Worm (Caenorhabditis elegans) whole organism, midembryonic: ENCODE data around the gene eea-1.

ENCODE experiments used
- T22C8.4 ChIP-seq: fragments of 200-800 bp; sonication (Bioruptor generic); IDR thresholded peaks from 2 replicates; pipeline ENCODE4 v1.3.6; 2022; ENCODE audit warnings: missing genetic modification characterization, missing compliant biosample characterization
- cog-1 ChIP-seq: sonication (generic microtip); optimal IDR thresholded peaks from 2 replicates; lab custom pipeline; 2016; ENCODE audit warnings: missing genetic modification characterization, missing compliant biosample characterization
- flt-1 ChIP-seq: fragments of 200-800 bp; sonication (Bioruptor generic); IDR thresholded peaks from 2 replicates; pipeline ENCODE4 v1.3.6; 2022; ENCODE audit warnings: missing genetic modification characterization, missing compliant biosample characterization
- klf-2 ChIP-seq: fragments of 200-800 bp; sonication (Bioruptor generic); conservative IDR thresholded peaks from 2 replicates; pipeline ENCODE4 v1.3.6; 2022; ENCODE audit warnings: missing genetic modification reagents, missing genetic modification characterization, missing compliant biosample characterization
- med-1 ChIP-seq: sonication (generic microtip); optimal IDR thresholded peaks from 2 replicates; lab custom pipeline; 2017; ENCODE audit warnings: missing genetic modification characterization, mild to moderate bottlenecking, missing compliant biosample characterization, antibody characterized with exemption, missing genetic modification reagents; ENCODE audit not compliant: insufficient read depth
- ref-1 ChIP-seq: fragments of 200-800 bp; sonication (Bioruptor generic); conservative IDR thresholded peaks from 2 replicates; pipeline ENCODE4 v1.3.6; 2022; ENCODE audit warnings: missing genetic modification reagents, missing genetic modification characterization, missing compliant biosample characterization
- tab-1 ChIP-seq: fragments of 200-800 bp; sonication (Bioruptor generic); IDR thresholded peaks from 2 replicates; pipeline ENCODE4 v1.3.6; 2022; ENCODE audit warnings: missing genetic modification characterization, missing compliant biosample characterization
- ztf-23 ChIP-seq: fragments of 200-800 bp; sonication (Bioruptor generic); IDR thresholded peaks from 2 replicates; pipeline ENCODE4 v1.3.6; 2022; ENCODE audit warnings: missing genetic modification reagents, missing genetic modification characterization, missing compliant biosample characterization
- ztf-29 ChIP-seq: fragments of 200-800 bp; sonication (Bioruptor generic); IDR thresholded peaks from 2 replicates; pipeline ENCODE4 v1.3.6; 2022; ENCODE audit warnings: missing genetic modification reagents, missing genetic modification characterization, missing compliant biosample characterization

eea-1 gene

ce11 chrV:13506321-13506720 lies 9.1 kb upstream of the eea-1 start, which contains the start of gene R11G10.4:
R11G10.4 (plus strand) TSS chrV:13506621.
- TF ChIP-seq tab-1: no peak
- TF ChIP-seq T22C8.4 (GFP tag; lab: Robert Waterston, UW): no peak
- TF ChIP-seq ref-1 (GFP tag; lab: Robert Waterston, UW): no peak
- TF ChIP-seq ztf-23 (GFP tag; lab: Robert Waterston, UW): no peak
- no peak for TF ChIP-seq flt-1 (GFP tag; lab: Robert Waterston, UW)
- TF ChIP-seq cog-1: no peak
- TF ChIP-seq ztf-29: no peak
- TF ChIP-seq med-1: no peak
- TF ChIP-seq klf-2 (GFP tag; lab: Robert Waterston, UW): no peak

ce11 chrV:13499227-13499626 lies 2.1 kb upstream of the eea-1 start:
- TF ChIP-seq flt-1 (GFP tag; lab: Robert Waterston, UW) (no peak), cog-1 (no peak), klf-2 (GFP tag; lab: Robert Waterston, UW) (no peak), ref-1 (GFP tag; lab: Robert Waterston, UW) (no peak), ztf-29 (no peak), ztf-23 (GFP tag; lab: Robert Waterston, UW) (no peak), T22C8.4 (GFP tag; lab: Robert Waterston, UW) (no peak), med-1 (no peak), tab-1 (no peak)

DNA sequence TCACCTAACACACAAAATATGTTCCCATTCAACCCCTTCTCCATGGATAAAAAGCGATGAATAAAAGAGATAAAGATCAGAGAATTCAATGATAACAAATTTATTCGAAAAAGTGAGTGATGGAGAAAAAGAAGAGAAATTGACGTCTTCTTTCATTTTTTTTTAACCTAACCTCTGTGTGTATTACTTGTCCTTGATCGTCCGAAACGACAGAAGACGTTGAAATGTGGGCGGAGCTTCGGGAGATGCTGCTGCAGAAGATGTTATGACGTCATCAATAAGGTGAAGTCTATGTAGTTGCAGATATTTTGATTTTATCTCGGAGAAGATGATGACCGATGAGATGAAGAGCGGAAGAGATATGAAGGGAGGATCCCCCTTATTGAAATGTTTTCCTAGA lies 7.3 kb downstream of the eea-1 start, which contains the start of gene T10G3.3:
Gene T10G3.3, minus strand, starts transcription at position 370 of the 400 bp plus-strand sequence.
- TF ChIP-seq cog-1 (no peak), klf-2 (GFP tag; lab: Robert Waterston, UW) (no peak), ztf-23 (GFP tag; lab: Robert Waterston, UW) (no peak), ref-1 (GFP tag; lab: Robert Waterston, UW) (no peak), ztf-29 (no peak), T22C8.4 (GFP tag; lab: Robert Waterston, UW) (no peak), flt-1 (GFP tag; lab: Robert Waterston, UW) (no peak), med-1 (no peak), tab-1 (no peak)

DNA sequence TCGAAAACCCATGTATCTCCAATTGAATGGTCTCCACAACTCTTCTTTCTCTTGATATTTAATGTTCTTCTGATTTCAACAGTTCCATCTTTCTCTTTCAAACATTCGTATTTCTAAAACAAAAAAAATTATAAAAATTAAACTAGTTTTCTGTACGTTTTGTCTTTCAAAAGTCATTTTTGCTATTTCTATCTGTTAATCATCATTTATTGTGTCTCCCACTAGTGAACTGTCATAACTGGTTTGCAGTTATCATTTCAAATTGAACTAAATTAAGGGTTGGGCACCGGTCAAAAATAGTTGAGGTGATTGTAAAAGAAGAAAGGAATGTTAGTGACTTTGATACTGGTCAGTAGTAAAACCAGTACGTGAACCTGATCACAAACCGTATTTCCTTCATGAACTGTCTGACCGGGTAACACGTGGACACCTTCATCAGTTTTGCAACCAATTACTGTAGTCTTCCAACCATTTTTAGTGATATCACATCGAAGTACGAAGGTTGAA lies 8.8 kb downstream of the eea-1 start:
- no peak for TF ChIP-seq med-1

DNA sequence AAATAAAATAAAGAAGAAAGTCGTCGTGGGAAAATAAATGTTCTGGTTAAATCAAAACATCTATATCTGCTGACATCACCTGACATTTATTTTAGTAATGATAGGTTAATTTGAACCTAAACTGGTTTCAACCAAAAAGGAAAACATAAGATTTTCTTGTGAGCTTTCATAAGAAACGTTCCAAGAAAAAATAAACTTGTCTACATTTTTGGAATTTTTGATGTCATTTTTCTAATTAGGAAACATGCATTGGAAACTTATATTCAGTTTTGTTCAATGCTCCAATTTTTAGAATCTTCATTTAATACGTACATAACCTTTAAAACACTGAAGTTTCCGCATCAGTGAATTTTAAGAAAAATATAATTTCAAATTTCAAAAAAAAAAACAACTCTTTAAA lies 11.4 kb downstream of the eea-1 start:
- TF ChIP-seq flt-1 (GFP tag; lab: Robert Waterston, UW): no peak
- no peak for TF ChIP-seq klf-2 (GFP tag; lab: Robert Waterston, UW)
- TF ChIP-seq T22C8.4 (GFP tag; lab: Robert Waterston, UW): no peak
- no peak for TF ChIP-seq ztf-23 (GFP tag; lab: Robert Waterston, UW)
- no peak for TF ChIP-seq med-1
- no peak for TF ChIP-seq cog-1
- no peak for TF ChIP-seq ref-1 (GFP tag; lab: Robert Waterston, UW)
- no peak for TF ChIP-seq ztf-29
- no peak for TF ChIP-seq tab-1

ce11 chrV:13484339-13484738 lies 12.8 kb downstream of the eea-1 start, which contains the start of gene T10G3.4:
T10G3.4 (minus strand) TSS chrV:13484439.
- TF ChIP-seq ref-1 (GFP tag; lab: Robert Waterston, UW): no peak
- TF ChIP-seq T22C8.4 (GFP tag; lab: Robert Waterston, UW): no peak
- TF ChIP-seq med-1: no peak
- no peak for TF ChIP-seq tab-1
- TF ChIP-seq flt-1 (GFP tag; lab: Robert Waterston, UW): no peak
- TF ChIP-seq cog-1: no peak
- TF ChIP-seq klf-2 (GFP tag; lab: Robert Waterston, UW): no peak
- no peak for TF ChIP-seq ztf-29
- TF ChIP-seq ztf-23 (GFP tag; lab: Robert Waterston, UW): no peak

DNA sequence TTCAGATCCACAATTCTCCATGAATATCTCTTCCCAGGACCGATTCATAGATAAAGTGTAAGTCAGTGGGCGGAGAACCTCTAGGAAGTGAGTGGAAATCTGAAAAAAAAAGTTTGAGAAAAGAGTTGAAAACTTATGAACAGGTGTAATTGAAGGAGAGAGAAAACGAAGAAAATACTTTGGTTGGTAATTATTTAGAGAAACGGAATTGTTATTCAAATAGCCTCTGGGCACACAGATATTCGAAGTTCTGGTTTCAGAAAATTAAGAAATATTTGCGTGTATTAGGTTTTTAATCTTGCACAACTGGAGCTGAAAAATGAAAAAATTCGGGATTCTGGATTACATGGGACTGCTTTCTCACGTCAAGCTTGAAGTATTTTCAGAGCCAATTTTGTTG lies 17.4 kb downstream of the eea-1 start, which contains the start of gene T10G3.2:
Gene T10G3.2, minus strand, starts transcription at position 101 of the 400 bp plus-strand sequence.
- TF ChIP-seq med-1 (no peak), tab-1 (no peak), T22C8.4 (GFP tag; lab: Robert Waterston, UW) (no peak), flt-1 (GFP tag; lab: Robert Waterston, UW) (no peak), klf-2 (GFP tag; lab: Robert Waterston, UW) (no peak), ztf-23 (GFP tag; lab: Robert Waterston, UW) (no peak), cog-1 (no peak), ztf-29 (no peak), ref-1 (GFP tag; lab: Robert Waterston, UW) (no peak)

ce11 chrV:13476350-13476749 lies 20.8 kb downstream of the eea-1 start, which contains the start of gene T10G3.8:
T10G3.8 (minus strand) TSS chrV:13476450.
- TF ChIP-seq tab-1: no peak
- TF ChIP-seq T22C8.4 (GFP tag; lab: Robert Waterston, UW): no peak
- TF ChIP-seq flt-1 (GFP tag; lab: Robert Waterston, UW): no peak

DNA sequence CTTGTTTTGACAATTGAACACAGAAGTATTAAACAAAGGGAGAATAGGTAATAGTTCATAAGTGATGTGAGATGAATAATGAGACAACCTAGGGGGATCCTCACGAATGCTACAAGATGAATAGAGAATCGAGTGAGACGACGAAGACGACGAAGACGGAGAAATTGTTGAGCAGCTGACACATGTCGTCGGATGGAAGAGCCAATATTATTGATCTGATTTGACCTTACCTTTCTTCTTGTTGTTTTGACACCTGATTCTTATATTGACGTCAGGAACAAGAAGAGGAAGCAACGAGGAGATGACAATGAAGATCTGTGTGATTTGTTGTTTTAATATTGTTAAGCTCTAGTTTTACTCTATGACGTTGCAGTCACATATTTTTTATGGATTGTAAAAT lies 23.7 kb downstream of the eea-1 start, which contains the start of gene T10G3.1:
Gene T10G3.1, minus strand, starts transcription at position 213 of the 400 bp plus-strand sequence.
- TF ChIP-seq med-1: no peak
- no peak for TF ChIP-seq ztf-29
- TF ChIP-seq ztf-23 (GFP tag; lab: Robert Waterston, UW): no peak
- no peak for TF ChIP-seq flt-1 (GFP tag; lab: Robert Waterston, UW)
- no peak for TF ChIP-seq klf-2 (GFP tag; lab: Robert Waterston, UW)
- no peak for TF ChIP-seq tab-1
- TF ChIP-seq ref-1 (GFP tag; lab: Robert Waterston, UW): no peak

- no peak for TF ChIP-seq T22C8.4 (GFP tag; lab: Robert Waterston, UW)
- no peak for TF ChIP-seq tab-1
- TF ChIP-seq flt-1 (GFP tag; lab: Robert Waterston, UW): no peak
- TF ChIP-seq cog-1: no peak
- no peak for TF ChIP-seq ztf-23 (GFP tag; lab: Robert Waterston, UW)
- TF ChIP-seq klf-2 (GFP tag; lab: Robert Waterston, UW): no peak
- no peak for TF ChIP-seq ref-1 (GFP tag; lab: Robert Waterston, UW)
- no peak for TF ChIP-seq ztf-29
These were observed 25.1 kb downstream of the eea-1 start for ce11 chrV:13472062-13472461.
